Fruit fly (Drosophila melanogaster): Measurements from ENCODE around the gene MED17.

Gene MED17

DNA sequence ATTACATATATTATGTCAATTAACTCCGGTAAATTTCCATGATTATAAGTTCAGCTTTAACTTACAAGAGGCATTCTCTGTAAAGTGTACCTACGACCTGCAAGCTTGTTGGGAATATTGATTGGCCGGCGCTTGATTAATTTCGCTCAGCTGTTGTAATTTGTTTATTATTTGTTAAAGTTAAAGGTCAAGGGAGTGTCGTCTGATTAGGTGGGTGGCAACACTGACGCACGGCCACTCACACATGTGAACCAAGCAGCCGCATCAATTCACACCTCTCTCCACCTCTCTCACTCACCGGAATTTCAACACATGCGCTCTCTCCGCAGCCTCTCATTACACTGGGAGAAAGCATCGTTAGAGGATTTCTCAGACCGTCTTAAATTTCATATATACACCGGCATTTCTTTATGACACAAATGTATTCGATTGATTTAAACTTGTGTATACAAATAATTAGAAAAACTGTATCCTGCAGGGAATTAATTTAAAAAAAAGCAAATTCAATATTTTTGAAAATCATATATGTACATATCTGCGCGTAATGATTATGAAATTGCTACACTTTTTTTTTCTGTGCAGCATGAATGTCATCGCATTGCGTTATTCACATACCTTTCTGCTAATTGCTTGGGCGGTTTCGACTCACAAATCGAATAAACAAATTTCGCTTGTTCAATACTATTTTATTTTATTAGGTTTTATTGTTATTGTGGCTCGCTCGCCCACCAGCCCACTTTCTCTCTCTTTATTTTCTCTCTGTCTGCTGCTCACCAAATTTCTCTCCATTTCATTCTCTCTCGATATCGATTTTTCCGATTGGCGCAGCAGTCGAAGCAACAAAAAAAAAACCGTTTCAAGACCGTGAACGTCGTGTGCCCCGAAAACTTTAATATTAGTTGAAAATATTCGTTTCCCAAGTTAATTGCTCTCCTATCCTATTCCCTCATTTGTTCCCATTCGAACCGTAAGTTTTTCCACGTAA is 16.6 kb upstream of the MED17 start (continued):
- TF ChIP-seq chinmo (GFP tag; IDR thresholded peaks at IDR 0.05; ENCODE audit: partially characterized antibody) (0 out of 4 replicates have a peak, but pooled peaks have one; percentile 32), sna (GFP tag; IDR thresholded peaks at IDR 0.05; ENCODE audit: partially characterized antibody) (no peak), Optix (GFP tag; IDR thresholded peaks at IDR 0.05) (peak; percentile 61; the same call in 1 of the 3 replicates), HLHmδ (GFP tag; optimal IDR thresholded peaks at IDR 0.05) (no peak), Rx (GFP tag; IDR thresholded peaks at IDR 0.05) (peak; percentile 66), salm (tag; optimal IDR thresholded peaks at IDR 0.05) (peak; percentile 91), H15 (GFP tag; IDR thresholded peaks at IDR 0.05) (peak; percentile 75), CG7963 (GFP tag; IDR thresholded peaks at IDR 0.05; ENCODE audit: partially characterized antibody) (no peak), Antp (GFP tag; optimal IDR thresholded peaks at IDR 0.05) (peak; percentile 83), croc (GFP tag; conservative IDR thresholded peaks at IDR 0.05) (peak; percentile 90), CG9797 (GFP tag; optimal IDR thresholded peaks at IDR 0.05) (peak; percentile 22), Nf-YA (GFP tag; IDR thresholded peaks at IDR 0.05) (peak; percentile 70), CG16863 (GFP tag; optimal IDR thresholded peaks at IDR 0.05) (peak; percentile 92), sug (tag; optimal IDR thresholded peaks at IDR 0.05) (peak; percentile 89), onecut (GFP tag; IDR thresholded peaks at IDR 0.05) (peak; percentile 100), CG10274 (GFP tag; optimal IDR thresholded peaks at IDR 0.05) (peak; percentile 80), CG1529 (GFP tag; optimal IDR thresholded peaks at IDR 0.05) (peak; percentile 91), CG3163 (GFP tag; optimal IDR thresholded peaks at IDR 0.05) (peak; percentile 75), Scr (GFP tag; IDR thresholded peaks at IDR 0.05; ENCODE audit: partially characterized antibody) (no peak), lmd (GFP tag; IDR thresholded peaks at IDR 0.05) (peak; percentile 94), Nf-YC (tag; optimal IDR thresholded peaks at IDR 0.05) (peak; percentile 86), bigmax (GFP tag; optimal IDR thresholded peaks at IDR 0.05) (no peak), Xbp1 (GFP tag; optimal IDR thresholded peaks at IDR 0.05) (peak; percentile 94), Hey (tag; optimal IDR thresholded peaks at IDR 0.05) (peak; percentile 52), CG31365 (tag; optimal IDR thresholded peaks at IDR 0.05) (peak; percentile 73), ftz-f1 (GFP tag; optimal IDR thresholded peaks at IDR 0.05) (peak; percentile 26), Dip2 (GFP tag; IDR thresholded peaks at IDR 0.05) (peak; percentile 40; the same call in 1 of the 2 replicates), so (GFP tag; IDR thresholded peaks at IDR 0.05) (peak; percentile 90), Gug (GFP tag; IDR thresholded peaks at IDR 0.05) (peak; percentile 69; the same call in 2 of the 4 replicates), wdn (GFP tag; IDR thresholded peaks at IDR 0.05) (peak; percentile 73; the same call in 1 of the 2 replicates), Mad (GFP tag; optimal IDR thresholded peaks at IDR 0.05) (peak; percentile 89), Awh (GFP tag; IDR thresholded peaks at IDR 0.05) (peak; percentile 82), CG7786 (GFP tag; optimal IDR thresholded peaks at IDR 0.05) (peak; percentile 88), bowl (GFP tag; IDR thresholded peaks at IDR 0.05) (no peak; the same call in 1 of the 2 replicates), Hmr (GFP tag; optimal IDR thresholded peaks at IDR 0.05) (peak; percentile 95), Fer3 (tag; optimal IDR thresholded peaks at IDR 0.05) (peak; percentile 90), CG18476 (GFP tag; optimal IDR thresholded peaks at IDR 0.05) (peak; percentile 93), CG11456 (GFP tag; IDR thresholded peaks at IDR 0.05) (peak; percentile 78), CG11723 (GFP tag; optimal IDR thresholded peaks at IDR 0.05) (peak; percentile 89), jumu (GFP tag; optimal IDR thresholded peaks at IDR 0.05) (peak; percentile 84), CG2889 (GFP tag; IDR thresholded peaks at IDR 0.05) (peak; percentile 71; the same call in 2 of the 3 replicates), gsb-n (tag; optimal IDR thresholded peaks at IDR 0.05) (peak; percentile 91), CG10565 (GFP tag; optimal IDR thresholded peaks at IDR 0.05) (peak; percentile 73), chm (GFP tag; IDR thresholded peaks at IDR 0.05) (peak; percentile 78), CG11093 (GFP tag; IDR thresholded peaks at IDR 0.05) (peak; percentile 86), mld (GFP tag; IDR thresholded peaks at IDR 0.05; ENCODE audit: partially characterized antibody) (no peak), GATAe (GFP tag; conservative IDR thresholded peaks at IDR 0.05) (peak; percentile 65), Mes4 (GFP tag; optimal IDR thresholded peaks at IDR 0.05) (peak; percentile 90)
